Fruit fly (Drosophila melanogaster): ENCODE results near the gene CG13282.

Gene CG13282

dm6 chr2L:16818335-16818973 is 15.8 kb downstream of the CG13282 start (continued):
- no peak for TF ChIP-seq bcd (GFP tag; optimal IDR thresholded peaks at IDR 0.05)
- no peak for TF ChIP-seq gce (GFP tag; IDR thresholded peaks at IDR 0.05)
- no peak for TF ChIP-seq CG18619 (GFP tag; optimal IDR thresholded peaks at IDR 0.05)
- peak; percentile 6; the same call in 1 of the 3 replicates for TF ChIP-seq CG2199 (GFP tag; IDR thresholded peaks at IDR 0.05)
- peak; percentile 43 for TF ChIP-seq CG11504 (tag; optimal IDR thresholded peaks at IDR 0.05)
- no peak for TF ChIP-seq CG9876 (GFP tag; optimal IDR thresholded peaks at IDR 0.05)
- no peak for TF ChIP-seq hbn (GFP tag; IDR thresholded peaks at IDR 0.05; ENCODE audit: partially characterized antibody)
- TF ChIP-seq so (GFP tag; IDR thresholded peaks at IDR 0.05), result no peak
- no peak for TF ChIP-seq CG14860 (GFP tag; IDR thresholded peaks at IDR 0.05; ENCODE audit: partially characterized antibody)
- TF ChIP-seq ERR (GFP tag; optimal IDR thresholded peaks at IDR 0.05), result no peak
- TF ChIP-seq NC2α (GFP tag; optimal IDR thresholded peaks at IDR 0.05), result no peak
- TF ChIP-seq CG13287 (GFP tag; IDR thresholded peaks at IDR 0.05; ENCODE audit: partially characterized antibody), result no peak
- no peak for TF ChIP-seq CG12769 (tag; optimal IDR thresholded peaks at IDR 0.05)
- no peak for TF ChIP-seq tio (GFP tag; optimal IDR thresholded peaks at IDR 0.05)
- TF ChIP-seq CG11456 (GFP tag; IDR thresholded peaks at IDR 0.05), result no peak
- TF ChIP-seq Hr3 (GFP tag; optimal IDR thresholded peaks at IDR 0.05), result no peak
- TF ChIP-seq CG5245 (GFP tag; optimal IDR thresholded peaks at IDR 0.05), result no peak
- no peak for TF ChIP-seq CG2875 (GFP tag; optimal IDR thresholded peaks at IDR 0.05)
- no peak for TF ChIP-seq CG14050 (GFP tag; IDR thresholded peaks at IDR 0.05)
- TF ChIP-seq CG6854 (GFP tag; optimal IDR thresholded peaks at IDR 0.05), result no peak
- TF ChIP-seq GATAe (GFP tag; conservative IDR thresholded peaks at IDR 0.05), result no peak
- peak; percentile 43 for TF ChIP-seq dmrt11E (tag; optimal IDR thresholded peaks at IDR 0.05)
- no peak for TF ChIP-seq fru (optimal IDR thresholded peaks at IDR 0.05)
- TF ChIP-seq ewg (GFP tag; optimal IDR thresholded peaks at IDR 0.05), result no peak
- TF ChIP-seq Deaf1 (tag; optimal IDR thresholded peaks at IDR 0.05), result no peak
- TF ChIP-seq CG10366 (GFP tag; IDR thresholded peaks at IDR 0.05), result no peak
- no peak for TF ChIP-seq ase (GFP tag; IDR thresholded peaks at IDR 0.05)
- no peak for TF ChIP-seq Lhr (GFP tag; optimal IDR thresholded peaks at IDR 0.05)
- peak; percentile 65 for TF ChIP-seq CG31441 (GFP tag; IDR thresholded peaks at IDR 0.05)
- TF ChIP-seq disco-r (GFP tag; optimal IDR thresholded peaks at IDR 0.05), result no peak
- TF ChIP-seq vvl (GFP tag; IDR thresholded peaks at IDR 0.05), result 0 out of 2 replicates have a peak, but pooled peaks have one; percentile 42
- no peak for TF ChIP-seq CG12299 (tag; optimal IDR thresholded peaks at IDR 0.05)
- no peak for TF ChIP-seq CG32767 (GFP tag; IDR thresholded peaks at IDR 0.05)
- TF ChIP-seq CG18262 (tag; optimal IDR thresholded peaks at IDR 0.05), result peak; percentile 75
- TF ChIP-seq Hand (GFP tag; optimal IDR thresholded peaks at IDR 0.05), result no peak
- TF ChIP-seq gcm (GFP tag; optimal IDR thresholded peaks at IDR 0.05), result peak; percentile 86
- TF ChIP-seq HHEX (GFP tag; optimal IDR thresholded peaks at IDR 0.05), result no peak
- TF ChIP-seq kay (GFP tag; optimal IDR thresholded peaks at IDR 0.05), result peak; percentile 24
- TF ChIP-seq Ada2b (GFP tag; IDR thresholded peaks at IDR 0.05), result no peak
- no peak for TF ChIP-seq abd-A (tag; optimal IDR thresholded peaks at IDR 0.05)

- TF ChIP-seq jumu (GFP tag; optimal IDR thresholded peaks at IDR 0.05), result no peak
- TF ChIP-seq vvl (GFP tag; IDR thresholded peaks at IDR 0.05), result peak; percentile 32; the same call in 1 of the 2 replicates
- peak; percentile 6 for TF ChIP-seq luna (GFP tag; optimal IDR thresholded peaks at IDR 0.05)
- TF ChIP-seq HHEX (GFP tag; optimal IDR thresholded peaks at IDR 0.05), result no peak
- peak; percentile 6 for TF ChIP-seq dmrt99B (tag; optimal IDR thresholded peaks at IDR 0.05)
- 0 out of 3 replicates have a peak, but pooled peaks have one; percentile 17 for TF ChIP-seq H15 (GFP tag; IDR thresholded peaks at IDR 0.05)
- no peak for TF ChIP-seq CG14667 (GFP tag; IDR thresholded peaks at IDR 0.05)
- TF ChIP-seq ara (GFP tag; IDR thresholded peaks at IDR 0.05), result no peak
- peak; percentile 19 for TF ChIP-seq CoRest (tag; optimal IDR thresholded peaks at IDR 0.05)
- TF ChIP-seq Dbx (GFP tag; IDR thresholded peaks at IDR 0.05), result peak; percentile 63; the same call in 2 of the 3 replicates
- TF ChIP-seq CG12744 (GFP tag; optimal IDR thresholded peaks at IDR 0.05), result no peak
- TF ChIP-seq repo (GFP tag; optimal IDR thresholded peaks at IDR 0.05), result no peak
- TF ChIP-seq CG31441 (GFP tag; IDR thresholded peaks at IDR 0.05), result 0 out of 2 replicates have a peak, but pooled peaks have one; percentile 15
- peak; percentile 8 for TF ChIP-seq CG1792 (GFP tag; optimal IDR thresholded peaks at IDR 0.05)
These were observed 16.7 kb downstream of the CG13282 start for dm6 chr2L:16817421-16818101.
